Fruit fly (Drosophila melanogaster) whole organism, pupa: ENCODE results near the gene CG31678.

Experiments
- CG12605 ChIP-seq: fragments of 200-800 bp; sonication (Bioruptor generic); IDR thresholded peaks from 2 replicates; pipeline ENCODE4 v1.3.6; 2022; ENCODE audit warnings: missing biosample characterization, missing genetic modification characterization
- CG13204 ChIP-seq: fragments of 200-800 bp; sonication (Bioruptor generic); optimal IDR thresholded peaks from 2 replicates; lab custom pipeline; 2018; ENCODE audit warnings: missing biosample characterization, mild to moderate bottlenecking, missing genetic modification characterization, moderate library complexity
- CG14655 ChIP-seq: fragments of 200-800 bp; sonication (Bioruptor generic); optimal IDR thresholded peaks from 3 replicates; lab custom pipeline; 2017; ENCODE audit warnings: mild to moderate bottlenecking, missing biosample characterization, missing genetic modification reagents, missing genetic modification characterization
- CG34367 ChIP-seq: fragments of 200-800 bp; sonication (Bioruptor generic); optimal IDR thresholded peaks from 2 replicates; lab custom pipeline; 2018; ENCODE audit warnings: missing biosample characterization, mild to moderate bottlenecking, missing genetic modification characterization
- CG4496 ChIP-seq: fragments of 200-800 bp; sonication (Bioruptor generic); IDR thresholded peaks from 3 replicates; pipeline ENCODE4 v1.3.6; 2022; ENCODE audit warnings: missing biosample characterization, missing genetic modification characterization
- CG8301 ChIP-seq: fragments of 200-800 bp; sonication (Bioruptor generic); optimal IDR thresholded peaks from 2 replicates; lab custom pipeline; 2018; ENCODE audit warnings: missing biosample characterization, mild to moderate bottlenecking, missing genetic modification characterization
- CG9948 ChIP-seq: fragments of 200-800 bp; sonication (Bioruptor generic); optimal IDR thresholded peaks from 2 replicates; lab custom pipeline; 2018; ENCODE audit warnings: missing biosample characterization, mild to moderate bottlenecking, missing genetic modification characterization, moderate library complexity
- D1 ChIP-seq: fragments of 200-800 bp; sonication (Bioruptor generic); optimal IDR thresholded peaks from 2 replicates; lab custom pipeline; 2018; ENCODE audit warnings: missing biosample characterization, mild to moderate bottlenecking, missing genetic modification characterization, moderate library complexity
- EcR ChIP-seq: fragments of 200-800 bp; sonication (Bioruptor generic); optimal IDR thresholded peaks from 3 replicates; lab custom pipeline; 2019; ENCODE audit warnings: missing biosample characterization, missing genetic modification characterization, mild to moderate bottlenecking, moderate library complexity, missing genetic modification reagents
- Ets98B ChIP-seq: fragments of 200-800 bp; sonication (Bioruptor generic); IDR thresholded peaks from 2 replicates; pipeline ENCODE4 v1.3.6; 2022; ENCODE audit warnings: missing biosample characterization, missing genetic modification characterization
- Snoo ChIP-seq: fragments of 200-800 bp; sonication (Bioruptor generic); optimal IDR thresholded peaks from 3 replicates; lab custom pipeline; 2017; ENCODE audit warnings: missing biosample characterization, mild to moderate bottlenecking, missing genetic modification characterization, inconsistent platforms
- gl ChIP-seq: fragments of 200-800 bp; sonication (Bioruptor generic); optimal IDR thresholded peaks from 2 replicates; lab custom pipeline; 2018; ENCODE audit warnings: missing biosample characterization, mild to moderate bottlenecking, missing genetic modification characterization

DNA sequence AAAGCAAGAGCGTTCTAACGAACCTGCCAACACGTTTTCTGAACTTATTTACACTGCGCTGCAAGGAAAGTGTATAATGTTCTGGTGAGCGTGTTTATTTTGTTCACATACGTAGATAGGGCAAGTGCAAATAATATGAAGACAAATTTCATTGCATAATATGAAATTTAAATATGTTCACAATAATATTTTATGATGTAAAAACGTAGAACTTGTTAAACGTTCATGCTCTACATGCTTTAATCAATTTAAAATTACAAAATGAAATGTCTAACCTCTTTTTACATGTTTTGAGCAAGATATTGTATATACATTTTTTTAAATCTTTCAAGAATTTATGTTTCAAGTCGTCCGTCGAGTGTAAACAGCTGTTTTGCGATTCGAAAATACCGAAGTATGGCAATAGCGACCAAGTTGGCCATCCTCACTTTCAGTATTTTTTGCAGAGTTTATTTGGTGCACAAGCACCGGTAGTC lies 30.3 kb downstream of the CG31678 start, which contains the start of the genes phr6-4 and CG2608:
- peak; percentile 83 for TF ChIP-seq Ets98B
- peak; percentile 95 for TF ChIP-seq CG34367 (tag; lab: Kevin White, UChicago)
- TF ChIP-seq Snoo: peak; percentile 91
- TF ChIP-seq EcR (GFP tag; lab: Kevin White, UChicago): peak; percentile 15
- peak; percentile 84 for TF ChIP-seq gl (tag; lab: Kevin White, UChicago)
- TF ChIP-seq CG9948: peak; percentile 96
- peak; percentile 92 for TF ChIP-seq D1
- TF ChIP-seq CG8301 (tag; lab: Kevin White, UChicago): peak; percentile 95
- TF ChIP-seq CG14655 (GFP tag; lab: Kevin White, UChicago): peak; percentile 96
- peak; percentile 83 for TF ChIP-seq CG12605 (GFP tag; lab: Robert Waterston, UW)
- TF ChIP-seq CG13204: no peak
- TF ChIP-seq CG4496 (GFP tag; lab: Robert Waterston, UW): peak; percentile 89
